Worm (Caenorhabditis elegans): Measurements from ENCODE around the gene F09E10.6.

Gene F09E10.6

DNA sequence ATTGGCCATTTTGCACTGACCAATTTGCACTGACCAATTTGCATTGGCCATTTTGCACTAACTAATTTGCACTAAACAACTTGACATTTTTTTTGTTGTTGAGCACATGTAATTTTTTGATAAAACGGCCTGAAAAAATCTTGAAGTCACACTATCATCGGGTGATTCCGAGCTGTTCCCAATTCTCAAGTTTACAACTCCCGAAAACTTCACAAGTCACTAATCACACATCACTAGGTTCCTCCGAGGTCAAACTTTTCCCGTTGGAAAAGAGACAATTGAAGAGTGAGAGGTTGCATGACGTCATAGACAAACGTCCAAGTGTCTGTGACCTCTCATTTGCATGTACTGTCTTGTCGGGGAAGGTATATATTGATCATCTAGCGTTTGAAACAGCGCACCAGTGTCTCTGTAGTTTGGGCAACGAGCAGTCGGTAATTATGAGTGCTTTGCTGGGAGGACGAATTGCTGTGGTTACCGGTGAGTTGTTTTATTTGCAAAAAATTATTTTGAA is 11.3 kb downstream of the F09E10.6 start, which contains the start of the genes D1005.10 and dhs-25 (continued):
- TF ChIP-seq ceh-100 (GFP tag; IDR thresholded peaks at IDR 0.05), result peak; percentile 12; the same call in 1 of the 2 replicates
- peak; percentile 32 for TF ChIP-seq ama-1 (optimal IDR thresholded peaks at IDR 0.05)
- TF ChIP-seq ama-1 (GFP tag; optimal IDR thresholded peaks at IDR 0.05), result no peak
- TF ChIP-seq T26A5.8 (tag; optimal IDR thresholded peaks at IDR 0.05), result no peak
- TF ChIP-seq F49E8.2 (tag; optimal IDR thresholded peaks at IDR 0.05; ENCODE audit: insufficient read depth), result no peak
- TF ChIP-seq pbrm-1 (GFP tag; IDR thresholded peaks at IDR 0.05), result no peak
- no peak for TF ChIP-seq rpc-1 (optimal IDR thresholded peaks at IDR 0.05)
- TF ChIP-seq rpc-1 (tag; optimal IDR thresholded peaks at IDR 0.05), result no peak
- no peak for TF ChIP-seq zim-3 (tag; optimal IDR thresholded peaks at IDR 0.05)
- TF ChIP-seq F37B4.10 (GFP tag; IDR thresholded peaks at IDR 0.05), result no peak
- no peak for TF ChIP-seq cebp-2 (GFP tag; IDR thresholded peaks at IDR 0.05)
- no peak for TF ChIP-seq unc-62 (GFP tag; optimal IDR thresholded peaks at IDR 0.05)
- TF ChIP-seq chd-7 (tag; optimal IDR thresholded peaks at IDR 0.05), result peak; percentile 47
- no peak for TF ChIP-seq lir-1 (GFP tag; conservative IDR thresholded peaks at IDR 0.05)
- TF ChIP-seq snpc-3.4 (tag; optimal IDR thresholded peaks at IDR 0.05), result no peak
- TF ChIP-seq repo-1 (tag; optimal IDR thresholded peaks at IDR 0.05), result no peak
- no peak for TF ChIP-seq bed-1 (GFP tag; IDR thresholded peaks at IDR 0.05)
- TF ChIP-seq ztf-25 (GFP tag; IDR thresholded peaks at IDR 0.05), result no peak
- TF ChIP-seq let-526 (GFP tag; IDR thresholded peaks at IDR 0.05), result no peak
- TF ChIP-seq hlh-26 (GFP tag; conservative IDR thresholded peaks at IDR 0.05), result no peak
- no peak for TF ChIP-seq ceh-91 (GFP tag; IDR thresholded peaks at IDR 0.05)
- no peak for TF ChIP-seq cebp-1 (GFP tag; IDR thresholded peaks at IDR 0.05)
- TF ChIP-seq cebp-1 (tag; optimal IDR thresholded peaks at IDR 0.05), result peak; percentile 64
- TF ChIP-seq F39B2.1 (GFP tag; IDR thresholded peaks at IDR 0.05), result no peak
- no peak for TF ChIP-seq unc-130 (GFP tag; optimal IDR thresholded peaks at IDR 0.05)
- TF ChIP-seq hsf-1 (GFP tag; IDR thresholded peaks at IDR 0.05), result no peak
- TF ChIP-seq B0336.3 (GFP tag; IDR thresholded peaks at IDR 0.05), result peak; percentile 58; the same call in 1 of the 2 replicates
- peak; percentile 55 for TF ChIP-seq tlf-1 (GFP tag; optimal IDR thresholded peaks at IDR 0.05)
- TF ChIP-seq F22D6.2 (tag; optimal IDR thresholded peaks at IDR 0.05), result peak; percentile 17
- TF ChIP-seq pha-4 (tag; optimal IDR thresholded peaks at IDR 0.05), result peak; percentile 86
- no peak for TF ChIP-seq sdz-38 (tag; optimal IDR thresholded peaks at IDR 0.05)
- TF ChIP-seq dox-1 (GFP tag; IDR thresholded peaks at IDR 0.05), result peak; percentile 39; the same call in 1 of the 2 replicates
- TF ChIP-seq nfya-1 (tag; optimal IDR thresholded peaks at IDR 0.05; ENCODE audit: borderline replicate concordance, insufficient read depth), result no peak
- no peak for TF ChIP-seq mel-28 (tag; optimal IDR thresholded peaks at IDR 0.05; ENCODE audit: borderline replicate concordance)
- no peak for TF ChIP-seq attf-6 (GFP tag; IDR thresholded peaks at IDR 0.05)
- TF ChIP-seq dpff-1 (tag; optimal IDR thresholded peaks at IDR 0.05), result no peak
- peak; percentile 39 for TF ChIP-seq ztf-26 (tag; optimal IDR thresholded peaks at IDR 0.05)
- TF ChIP-seq ztf-28 (GFP tag; IDR thresholded peaks at IDR 0.05), result no peak
- peak; percentile 85 for TF ChIP-seq hmg-1.2 (GFP tag; IDR thresholded peaks at IDR 0.05)
- TF ChIP-seq ZK185.1 (tag; optimal IDR thresholded peaks at IDR 0.05; ENCODE audit: poor library complexity, severe bottlenecking), result peak; percentile 60
- no peak for TF ChIP-seq die-1 (tag; optimal IDR thresholded peaks at IDR 0.05)
- TF ChIP-seq ceh-27 (GFP tag; optimal IDR thresholded peaks at IDR 0.05), result no peak
- peak; percentile 73 for TF ChIP-seq lin-40 (tag; optimal IDR thresholded peaks at IDR 0.05)
- TF ChIP-seq lsl-1 (GFP tag; optimal IDR thresholded peaks at IDR 0.05), result no peak
- peak; percentile 63; the same call in 1 of the 2 replicates for TF ChIP-seq nfyb-1 (GFP tag; IDR thresholded peaks at IDR 0.05)
- TF ChIP-seq snpc-1.3 (tag; optimal IDR thresholded peaks at IDR 0.05; ENCODE audit: insufficient read depth), result no peak
- 0 out of 2 replicates have a peak, but pooled peaks have one; percentile 40 for TF ChIP-seq C06A6.2 (GFP tag; conservative IDR thresholded peaks at IDR 0.05)
- TF ChIP-seq ceh-58 (GFP tag; IDR thresholded peaks at IDR 0.05), result no peak
- TF ChIP-seq snpc-4 (GFP tag; optimal IDR thresholded peaks at IDR 0.05), result no peak
- TF ChIP-seq snpc-4 (tag; optimal IDR thresholded peaks at IDR 0.05), result peak in 2 of 4 experiments; percentile 16 to 40

All from whole organism, young adult.